Fruit fly (Drosophila melanogaster): Measurements from ENCODE around the gene CG13965.

The CG13965 gene

dm6 chr2L:19989658-19990362 lies 27.7 kb upstream of the CG13965 start:
- TF ChIP-seq CG4496 (GFP tag; IDR thresholded peaks at IDR 0.05) (no peak), CG15710 (tag; optimal IDR thresholded peaks at IDR 0.05) (peak; percentile 9), CG8159 (tag; optimal IDR thresholded peaks at IDR 0.05) (peak; percentile 27), CG14655 (GFP tag; optimal IDR thresholded peaks at IDR 0.05) (peak; percentile 33)

dm6 chr2L:19987875-19988665 lies 25.9 kb upstream of the CG13965 start:
- no peak for TF ChIP-seq Pif1A (GFP tag; optimal IDR thresholded peaks at IDR 0.05)
- peak; percentile 45 for TF ChIP-seq CG14655 (GFP tag; optimal IDR thresholded peaks at IDR 0.05)
- 0 out of 2 replicates have a peak, but pooled peaks have one; percentile 26 for TF ChIP-seq CG32121 (GFP tag; IDR thresholded peaks at IDR 0.05)

DNA sequence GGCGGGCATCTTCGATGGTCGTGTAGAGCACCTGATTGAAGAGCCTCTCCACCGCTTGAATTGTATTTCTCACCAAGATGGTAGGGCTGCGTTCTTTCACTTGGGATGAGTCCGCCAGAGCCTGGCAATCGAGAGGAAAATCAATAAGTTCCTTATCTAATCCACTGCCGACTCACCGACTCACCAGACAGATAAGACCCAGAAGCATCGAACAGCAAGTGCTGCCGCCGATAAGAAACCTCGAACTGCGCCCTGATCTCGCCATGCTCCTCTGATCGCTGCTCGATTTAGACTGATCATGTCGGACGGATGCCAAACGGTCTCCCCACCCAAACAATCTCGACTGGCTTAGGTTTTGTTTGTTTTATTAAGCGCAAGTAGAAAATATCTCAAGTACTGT lies 5.2 kb upstream of the CG13965 start, which contains the start of gene Hf:
Hf (minus strand) TSS at position 296 of the 400 bp plus-strand sequence.
- TF ChIP-seq CG15710 (tag; optimal IDR thresholded peaks at IDR 0.05), result no peak
- TF ChIP-seq CG4496 (GFP tag; IDR thresholded peaks at IDR 0.05), result no peak
- no peak for TF ChIP-seq Pif1B (GFP tag; optimal IDR thresholded peaks at IDR 0.05)
- TF ChIP-seq CG10348 (GFP tag; IDR thresholded peaks at IDR 0.05), result no peak
- TF ChIP-seq CG32121 (GFP tag; IDR thresholded peaks at IDR 0.05), result no peak
- TF ChIP-seq CG34367 (tag; optimal IDR thresholded peaks at IDR 0.05), result no peak
- no peak for TF ChIP-seq CG9948 (tag; optimal IDR thresholded peaks at IDR 0.05)
- no peak for TF ChIP-seq Snoo (tag; optimal IDR thresholded peaks at IDR 0.05)
- no peak for TF ChIP-seq CG13204 (GFP tag; optimal IDR thresholded peaks at IDR 0.05)
- TF ChIP-seq EcR (GFP tag; optimal IDR thresholded peaks at IDR 0.05), result no peak
- no peak for TF ChIP-seq D1 (tag; optimal IDR thresholded peaks at IDR 0.05)

DNA sequence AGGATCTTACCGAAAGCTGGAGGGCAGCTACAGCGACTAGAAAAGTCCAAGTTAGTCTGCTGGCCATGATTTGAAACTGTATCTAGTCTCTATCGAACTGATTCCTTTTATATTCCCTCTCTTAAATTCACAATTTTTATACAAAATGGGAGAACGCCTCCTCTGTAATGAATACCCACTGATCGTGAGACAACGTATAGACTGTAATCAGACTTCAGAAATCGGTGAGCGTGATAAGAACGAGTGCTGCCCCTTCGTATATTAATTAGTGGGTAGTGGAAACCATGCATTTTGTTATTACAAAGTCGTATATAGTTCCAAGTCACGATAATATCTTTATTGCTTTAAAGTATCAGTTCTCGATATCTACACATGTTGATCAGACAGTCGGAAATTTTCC lies 4.3 kb upstream of the CG13965 start, which contains the start of gene OS9:
OS9 (minus strand) TSS at position 101 of the 400 bp plus-strand sequence.
- TF ChIP-seq CG10348 (GFP tag; IDR thresholded peaks at IDR 0.05) (no peak), CG8301 (tag; optimal IDR thresholded peaks at IDR 0.05) (no peak), Pif1B (GFP tag; optimal IDR thresholded peaks at IDR 0.05) (no peak), CG14655 (GFP tag; optimal IDR thresholded peaks at IDR 0.05) (no peak), CG32121 (GFP tag; IDR thresholded peaks at IDR 0.05) (no peak), D1 (tag; optimal IDR thresholded peaks at IDR 0.05) (no peak), CG13204 (GFP tag; optimal IDR thresholded peaks at IDR 0.05) (no peak), CG12605 (GFP tag; IDR thresholded peaks at IDR 0.05) (no peak), rn (GFP tag; IDR thresholded peaks at IDR 0.05) (no peak)

DNA sequence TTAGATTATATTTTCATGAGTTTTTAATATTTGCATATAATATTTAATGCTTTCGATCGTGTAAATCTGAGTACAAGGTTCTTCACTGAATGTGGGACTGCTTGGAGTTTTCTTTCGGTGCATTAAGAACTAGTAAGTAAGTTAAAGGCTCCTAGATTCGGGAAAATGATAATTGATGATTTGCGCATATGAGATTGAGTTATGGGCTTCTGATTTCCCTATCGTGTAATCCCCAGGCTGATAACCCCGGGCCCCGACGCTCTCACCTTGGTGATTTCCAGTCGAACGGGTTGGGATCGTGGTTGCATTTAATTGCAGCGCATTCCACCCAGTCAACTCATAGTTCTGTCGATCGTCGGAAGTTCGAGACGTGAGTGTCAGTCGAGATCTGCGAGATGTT lies 1.7 kb upstream of the CG13965 start, which contains the start of gene CG10680:
CG10680 (plus strand) TSS at position 301 of the 400 bp plus-strand sequence.
- TF ChIP-seq CG14655 (GFP tag; optimal IDR thresholded peaks at IDR 0.05), result no peak
- peak; percentile 6 for TF ChIP-seq EcR (GFP tag; optimal IDR thresholded peaks at IDR 0.05)
- no peak for TF ChIP-seq Pif1B (GFP tag; optimal IDR thresholded peaks at IDR 0.05)
- no peak for TF ChIP-seq CG8301 (tag; optimal IDR thresholded peaks at IDR 0.05)
- no peak for TF ChIP-seq CG34367 (tag; optimal IDR thresholded peaks at IDR 0.05)
- TF ChIP-seq gl (tag; optimal IDR thresholded peaks at IDR 0.05), result no peak

- TF ChIP-seq EcR (GFP tag; optimal IDR thresholded peaks at IDR 0.05) (no peak), CG34367 (tag; optimal IDR thresholded peaks at IDR 0.05) (no peak), CG4496 (GFP tag; IDR thresholded peaks at IDR 0.05) (no peak), CG8159 (tag; optimal IDR thresholded peaks at IDR 0.05) (no peak), CG32121 (GFP tag; IDR thresholded peaks at IDR 0.05) (no peak), CG14655 (GFP tag; optimal IDR thresholded peaks at IDR 0.05) (no peak), CG17806 (tag; optimal IDR thresholded peaks at IDR 0.05) (no peak), Pif1A (GFP tag; optimal IDR thresholded peaks at IDR 0.05) (no peak), D1 (tag; optimal IDR thresholded peaks at IDR 0.05) (no peak), CG9948 (tag; optimal IDR thresholded peaks at IDR 0.05) (no peak), CG13204 (GFP tag; optimal IDR thresholded peaks at IDR 0.05) (no peak), fd96Ca (GFP tag; IDR thresholded peaks at IDR 0.05) (no peak), gl (tag; optimal IDR thresholded peaks at IDR 0.05) (no peak), Snoo (tag; optimal IDR thresholded peaks at IDR 0.05) (no peak), Ets98B (GFP tag; IDR thresholded peaks at IDR 0.05) (no peak)
Measured at dm6 chr2L:19961585-19961984, 567 bp downstream of the CG13965 start, which contains the start of gene CG42866. CG42866 (minus strand) TSS chr2L:19961685.

dm6 chr2L:19960930-19961329 lies 1.2 kb downstream of the CG13965 start, which contains the start of gene CG34051:
CG34051 (minus strand) TSS chr2L:19961030.
- no peak for TF ChIP-seq CG17806 (tag; optimal IDR thresholded peaks at IDR 0.05)
- no peak for TF ChIP-seq CG10348 (GFP tag; IDR thresholded peaks at IDR 0.05)
- TF ChIP-seq CG13204 (GFP tag; optimal IDR thresholded peaks at IDR 0.05), result no peak
- no peak for TF ChIP-seq rn (GFP tag; IDR thresholded peaks at IDR 0.05)
- no peak for TF ChIP-seq D1 (tag; optimal IDR thresholded peaks at IDR 0.05)
- TF ChIP-seq CG9948 (tag; optimal IDR thresholded peaks at IDR 0.05), result no peak

Data from whole organism, pupa.